Fruit fly (Drosophila melanogaster): Measurements from ENCODE around the gene Teh3.

Gene Teh3

dm6 chr3L:4141167-4141566 is 43.3 kb downstream of the Teh3 start, which contains the start of gene Akh:
Gene Akh (plus strand): TSS chr3L:4141467.
- TF ChIP-seq CG12744 (GFP tag; optimal IDR thresholded peaks at IDR 0.05): no peak

dm6 chr3L:4138804-4139521 is 45.5 kb downstream of the Teh3 start, which contains the start of the genes Rop and Ras64B:
Gene Rop (minus strand): TSS chr3L:4138996.
Gene Ras64B (plus strand): TSS chr3L:4139076.
- TF ChIP-seq CG17385 (GFP tag; optimal IDR thresholded peaks at IDR 0.05): no peak
- no peak for TF ChIP-seq CG8388 (GFP tag; optimal IDR thresholded peaks at IDR 0.05)
- TF ChIP-seq tna (GFP tag; IDR thresholded peaks at IDR 0.05; ENCODE audit: partially characterized antibody): peak; percentile 65
- no peak for TF ChIP-seq dan (GFP tag; IDR thresholded peaks at IDR 0.05)
- TF ChIP-seq NfI (GFP tag; optimal IDR thresholded peaks at IDR 0.05): peak; percentile 3
- peak; percentile 81 for TF ChIP-seq Dll (GFP tag; IDR thresholded peaks at IDR 0.05; ENCODE audit: partially characterized antibody)
- peak; percentile 29 for TF ChIP-seq unpg (GFP tag; optimal IDR thresholded peaks at IDR 0.05)
- peak; percentile 51 for TF ChIP-seq Abd-B (GFP tag; optimal IDR thresholded peaks at IDR 0.05)
- TF ChIP-seq knrl (GFP tag; IDR thresholded peaks at IDR 0.05; ENCODE audit: partially characterized antibody): peak; percentile 82
- TF ChIP-seq Myb (GFP tag; optimal IDR thresholded peaks at IDR 0.05): peak; percentile 62
- TF ChIP-seq CG9797 (GFP tag; optimal IDR thresholded peaks at IDR 0.05): peak; percentile 96
- TF ChIP-seq slp2 (GFP tag; optimal IDR thresholded peaks at IDR 0.05): peak; percentile 7
- peak; percentile 32 for TF ChIP-seq Deaf1 (tag; optimal IDR thresholded peaks at IDR 0.05)
- peak; percentile 99 for TF ChIP-seq CG4617 (GFP tag; optimal IDR thresholded peaks at IDR 0.05; ENCODE audit: borderline replicate concordance)
- peak; percentile 71 for TF ChIP-seq pita (GFP tag; optimal IDR thresholded peaks at IDR 0.05)
- no peak for TF ChIP-seq CG7839 (tag; optimal IDR thresholded peaks at IDR 0.05)
- TF ChIP-seq CG33557 (GFP tag; optimal IDR thresholded peaks at IDR 0.05): peak; percentile 9
- no peak for TF ChIP-seq tx (GFP tag; optimal IDR thresholded peaks at IDR 0.05)
- no peak for TF ChIP-seq CG5180 (GFP tag; optimal IDR thresholded peaks at IDR 0.05)
- TF ChIP-seq CG1647 (GFP tag; optimal IDR thresholded peaks at IDR 0.05): peak; percentile 11
- no peak for TF ChIP-seq CG3838 (GFP tag; optimal IDR thresholded peaks at IDR 0.05)
- peak; percentile 67 for TF ChIP-seq CG10267 (tag; optimal IDR thresholded peaks at IDR 0.05)
- TF ChIP-seq ERR (GFP tag; optimal IDR thresholded peaks at IDR 0.05): peak; percentile 22
- peak; percentile 13; the same call in 1 of the 2 replicates for TF ChIP-seq slbo (GFP tag; IDR thresholded peaks at IDR 0.05)
- no peak for TF ChIP-seq CG10959 (GFP tag; IDR thresholded peaks at IDR 0.05)
- peak; percentile 26 for TF ChIP-seq jumu (GFP tag; optimal IDR thresholded peaks at IDR 0.05)
- TF ChIP-seq gcm (GFP tag; optimal IDR thresholded peaks at IDR 0.05): peak; percentile 36
- peak; percentile 15 for TF ChIP-seq CG7786 (GFP tag; optimal IDR thresholded peaks at IDR 0.05)
- peak in 1 of 2 experiments; percentile 56 for TF ChIP-seq tll (GFP tag; optimal IDR thresholded peaks at IDR 0.05)
- TF ChIP-seq p53 (GFP tag; optimal IDR thresholded peaks at IDR 0.05): peak; percentile 26
- peak; percentile 38 for TF ChIP-seq HHEX (GFP tag; optimal IDR thresholded peaks at IDR 0.05)
- no peak for TF ChIP-seq yki (optimal IDR thresholded peaks at IDR 0.05)
- peak; percentile 89 for TF ChIP-seq unc-4 (GFP tag; IDR thresholded peaks at IDR 0.05; ENCODE audit: partially characterized antibody)
- peak; percentile 56 for TF ChIP-seq Adf1 (GFP tag; IDR thresholded peaks at IDR 0.05)
- peak; percentile 43 for TF ChIP-seq gsb-n (tag; optimal IDR thresholded peaks at IDR 0.05)
- TF ChIP-seq da (GFP tag; optimal IDR thresholded peaks at IDR 0.05): peak; percentile 14
- TF ChIP-seq CG16813 (GFP tag; IDR thresholded peaks at IDR 0.05; ENCODE audit: partially characterized antibody): peak; percentile 86
- TF ChIP-seq ranshi (GFP tag; IDR thresholded peaks at IDR 0.05): no peak
- peak; percentile 1 for TF ChIP-seq zfh2 (GFP tag; optimal IDR thresholded peaks at IDR 0.05)
- TF ChIP-seq mld (GFP tag; IDR thresholded peaks at IDR 0.05; ENCODE audit: partially characterized antibody): peak; percentile 52; the same call in 1 of the 3 replicates
- TF ChIP-seq CG7271 (tag; optimal IDR thresholded peaks at IDR 0.05): peak; percentile 1
- TF ChIP-seq Sin3A (optimal IDR thresholded peaks at IDR 0.05): peak; percentile 91
- TF ChIP-seq CG12659 (GFP tag; optimal IDR thresholded peaks at IDR 0.05): peak; percentile 86
- TF ChIP-seq ems (GFP tag; optimal IDR thresholded peaks at IDR 0.05): peak; percentile 24
- 0 out of 3 replicates have a peak, but pooled peaks have one; percentile 10 for TF ChIP-seq otp (GFP tag; IDR thresholded peaks at IDR 0.05)
- peak; percentile 58 for TF ChIP-seq E2f2 (GFP tag; IDR thresholded peaks at IDR 0.05)

Measured in whole organism, embryonic.